Worm (Caenorhabditis elegans) whole organism, late embryonic: ENCODE results near the gene slmp-1.

ENCODE experiments used
- C38D4.7 ChIP-seq: fragments of 200-800 bp; sonication (Bioruptor generic); optimal IDR thresholded peaks from 2 replicates; lab custom pipeline; 2018; ENCODE audit warnings: mild to moderate bottlenecking, missing genetic modification characterization, moderate library complexity, missing compliant biosample characterization
- F13H6.1 ChIP-seq: sonication (generic microtip); optimal IDR thresholded peaks from 2 replicates; lab custom pipeline; 2016; ENCODE audit warnings: missing genetic modification characterization, missing compliant biosample characterization
- K02D7.2 ChIP-seq: sonication (generic microtip); optimal IDR thresholded peaks from 2 replicates; lab custom pipeline; 2017; ENCODE audit warnings: mild to moderate bottlenecking, missing genetic modification characterization, missing compliant biosample characterization
- K09A11.1 ChIP-seq: sonication (generic microtip); optimal IDR thresholded peaks from 2 replicates; lab custom pipeline; 2017; ENCODE audit warnings: antibody characterized with exemption, mild to moderate bottlenecking, missing genetic modification characterization, missing compliant biosample characterization; ENCODE audit not compliant: insufficient read depth
- ceh-14 ChIP-seq: sonication (generic microtip); optimal IDR thresholded peaks from 2 replicates; lab custom pipeline; 2016; ENCODE audit warnings: missing genotype, missing genetic modification characterization, missing compliant biosample characterization
- ceh-18 ChIP-seq: sonication (generic microtip); optimal IDR thresholded peaks from 2 replicates; lab custom pipeline; 2016; ENCODE audit warnings: missing genetic modification characterization, missing compliant biosample characterization
- ceh-22 ChIP-seq: sonication (generic microtip); optimal IDR thresholded peaks from 2 replicates; lab custom pipeline; 2017; ENCODE audit warnings: missing biosample characterization, missing genetic modification characterization
- ceh-34 ChIP-seq: sonication (generic microtip); optimal IDR thresholded peaks from 2 replicates; lab custom pipeline; 2016; ENCODE audit warnings: mild to moderate bottlenecking, missing genetic modification characterization, missing compliant biosample characterization
- ceh-6 ChIP-seq: fragments of 200-800 bp; sonication (Bioruptor generic); optimal IDR thresholded peaks from 2 replicates; lab custom pipeline; 2018; ENCODE audit warnings: mild to moderate bottlenecking, missing genetic modification characterization, missing compliant biosample characterization
- ceh-9 ChIP-seq: sonication (generic microtip); optimal IDR thresholded peaks from 2 replicates; lab custom pipeline; 2016; ENCODE audit warnings: mild to moderate bottlenecking, missing genetic modification characterization, inconsistent platforms, missing compliant biosample characterization
- dmd-4 ChIP-seq: sonication (generic microtip); optimal IDR thresholded peaks from 2 replicates; lab custom pipeline; 2016; ENCODE audit warnings: borderline replicate concordance, missing genetic modification characterization, missing compliant biosample characterization
- dve-1 ChIP-seq: sonication (generic microtip); optimal IDR thresholded peaks from 2 replicates; lab custom pipeline; 2017; ENCODE audit warnings: antibody characterized with exemption, mild to moderate bottlenecking, missing genetic modification characterization, missing compliant biosample characterization
- elt-2 ChIP-seq: sonication (generic microtip); optimal IDR thresholded peaks from 2 replicates; lab custom pipeline; 2016; ENCODE audit warnings: missing genetic modification reagents, missing genetic modification characterization, missing compliant biosample characterization
- ets-4 ChIP-seq: sonication (generic microtip); optimal IDR thresholded peaks from 2 replicates; lab custom pipeline; 2016; ENCODE audit warnings: missing genetic modification characterization, missing compliant biosample characterization
- eyg-1 ChIP-seq: sonication (generic microtip); optimal IDR thresholded peaks from 2 replicates; lab custom pipeline; 2016; ENCODE audit warnings: missing genotype, missing genetic modification characterization, missing compliant biosample characterization
- fkh-10 ChIP-seq: fragments of 150-350 bp; optimal IDR thresholded peaks from 2 replicates; lab custom pipeline; 2014; ENCODE audit warnings: missing biosample characterization, missing genetic modification reagents, missing genetic modification characterization
- fkh-6 ChIP-seq: sonication (generic microtip); optimal IDR thresholded peaks from 2 replicates; lab custom pipeline; 2016; ENCODE audit warnings: missing genetic modification characterization, missing compliant biosample characterization
- gmeb-2 ChIP-seq: sonication (generic microtip); optimal IDR thresholded peaks from 2 replicates; lab custom pipeline; 2016; ENCODE audit warnings: missing genetic modification characterization, inconsistent platforms, missing compliant biosample characterization
- hlh-15 ChIP-seq: sonication (generic microtip); optimal IDR thresholded peaks from 2 replicates; lab custom pipeline; 2016; ENCODE audit warnings: missing genetic modification characterization, missing compliant biosample characterization
- hlh-30 ChIP-seq: sonication (generic microtip); optimal IDR thresholded peaks from 2 replicates; lab custom pipeline; 2017; ENCODE audit warnings: antibody characterized with exemption, missing genetic modification characterization, missing compliant biosample characterization; ENCODE audit not compliant: insufficient read depth
- hlh-8 ChIP-seq: sonication (generic microtip); optimal IDR thresholded peaks from 2 replicates; lab custom pipeline; 2016; ENCODE audit warnings: missing genotype, missing genetic modification characterization, missing compliant biosample characterization
- lim-6 ChIP-seq: sonication (generic microtip); optimal IDR thresholded peaks from 2 replicates; lab custom pipeline; 2016; ENCODE audit warnings: missing genetic modification characterization, missing compliant biosample characterization
- lin-11 ChIP-seq: fragments of 200-800 bp; sonication (Bioruptor generic); optimal IDR thresholded peaks from 2 replicates; lab custom pipeline; 2018; ENCODE audit warnings: mild to moderate bottlenecking, missing genetic modification characterization, missing compliant biosample characterization
- madf-2 ChIP-seq: sonication (generic microtip); optimal IDR thresholded peaks from 2 replicates; lab custom pipeline; 2017; ENCODE audit warnings: missing genetic modification characterization, missing compliant biosample characterization
- mec-3 ChIP-seq: sonication (generic microtip); optimal IDR thresholded peaks from 2 replicates; lab custom pipeline; 2016; ENCODE audit warnings: borderline replicate concordance, missing genetic modification characterization, missing compliant biosample characterization
- nhr-232 ChIP-seq: sonication (generic microtip); optimal IDR thresholded peaks from 2 replicates; lab custom pipeline; 2016; ENCODE audit warnings: missing genetic modification characterization, missing compliant biosample characterization
- npax-4 ChIP-seq: sonication (generic microtip); optimal IDR thresholded peaks from 2 replicates; lab custom pipeline; 2016; ENCODE audit warnings: missing genetic modification characterization, missing compliant biosample characterization
- pat-9 ChIP-seq: fragments of 200-800 bp; sonication (Bioruptor generic); optimal IDR thresholded peaks from 2 replicates; lab custom pipeline; 2018; ENCODE audit warnings: mild to moderate bottlenecking, missing genetic modification characterization, moderate library complexity, missing compliant biosample characterization
- pha-4 ChIP-seq: fragments of 150-350 bp; optimal IDR thresholded peaks from 2 replicates; lab custom pipeline; 2018; ENCODE audit warnings: missing biosample characterization, missing genetic modification reagents, missing genetic modification characterization
- pqm-1 ChIP-seq: sonication (generic microtip); optimal IDR thresholded peaks from 2 replicates; lab custom pipeline; 2016; ENCODE audit warnings: missing genetic modification characterization, missing compliant biosample characterization
- ref-2 ChIP-seq: sonication (generic microtip); optimal IDR thresholded peaks from 2 replicates; lab custom pipeline; 2016; ENCODE audit warnings: missing genetic modification characterization, missing compliant biosample characterization
- rnt-1 ChIP-seq: sonication (generic microtip); optimal IDR thresholded peaks from 2 replicates; lab custom pipeline; 2016; ENCODE audit warnings: missing genetic modification characterization, missing compliant biosample characterization
- sox-2 ChIP-seq: fragments of 200-800 bp; sonication (Bioruptor generic); IDR thresholded peaks from 2 replicates; pipeline ENCODE4 v1.3.6; 2022; ENCODE audit warnings: missing genetic modification reagents, missing genetic modification characterization, missing compliant biosample characterization
- syd-9 ChIP-seq: sonication (generic microtip); optimal IDR thresholded peaks from 2 replicates; lab custom pipeline; 2016; ENCODE audit warnings: mild to moderate bottlenecking, missing genetic modification characterization, moderate library complexity, missing compliant biosample characterization
- tbx-7 ChIP-seq: sonication (generic microtip); optimal IDR thresholded peaks from 2 replicates; lab custom pipeline; 2016; ENCODE audit warnings: missing genotype, missing genetic modification characterization, missing compliant biosample characterization
- ttx-3 ChIP-seq: sonication (generic microtip); optimal IDR thresholded peaks from 2 replicates; lab custom pipeline; 2016; ENCODE audit warnings: missing genetic modification reagents, missing genetic modification characterization, missing compliant biosample characterization
- unc-3 ChIP-seq, 2 experiments: fragments of 200-800 bp in 1 of 2; sonication (Bioruptor generic) in 1 of 2; sonication (generic microtip) in 1 of 2; conservative IDR thresholded peaks in 1 of 2; optimal IDR thresholded peaks in 1 of 2; 2 replicates each; pipeline versions ENCODE4 v1.3.6 to Lab custom; 2016 to 2022; ENCODE audit warnings: missing compliant biosample characterization in 2 of 2, missing genetic modification characterization in 2 of 2, missing genetic modification reagents in 1 of 2
- unc-55 ChIP-seq: sonication (generic microtip); optimal IDR thresholded peaks from 2 replicates; lab custom pipeline; 2017; ENCODE audit warnings: missing biosample characterization, missing genetic modification reagents, missing genetic modification characterization
- zip-5 ChIP-seq: sonication (generic microtip); optimal IDR thresholded peaks from 2 replicates; lab custom pipeline; 2016; ENCODE audit warnings: missing genetic modification characterization, missing compliant biosample characterization
- ztf-16 ChIP-seq: sonication (generic microtip); optimal IDR thresholded peaks from 2 replicates; lab custom pipeline; 2017; ENCODE audit warnings: missing genetic modification characterization, missing compliant biosample characterization

slmp-1 gene

DNA sequence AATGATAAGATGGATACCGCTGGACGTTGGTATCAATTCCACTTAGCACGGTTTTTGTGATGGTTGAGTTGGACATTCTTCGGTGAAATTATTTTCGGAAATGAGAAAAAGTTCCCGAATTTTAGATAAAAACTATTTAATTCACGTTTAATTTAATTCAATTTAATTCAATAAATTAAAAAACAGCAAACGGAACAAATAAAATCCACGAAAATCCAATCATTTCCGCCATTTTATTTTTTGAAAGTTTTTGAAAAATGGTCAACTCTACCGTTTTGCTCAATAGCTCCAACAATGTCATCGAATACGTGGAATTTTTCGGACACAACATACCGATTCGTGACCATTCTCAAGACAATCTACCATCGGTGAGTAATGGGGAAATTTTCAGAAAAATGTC lies 11.4 kb upstream of the slmp-1 start, which contains the start of the genes Y67D8B.3 and Y67D8B.5:
TSS of gene Y67D8B.3 (minus strand) at position 101 of the 400 bp plus-strand sequence.
TSS of gene Y67D8B.5 (plus strand) at position 233 of the 400 bp plus-strand sequence.
- TF ChIP-seq K09A11.1 (tag; lab: Kevin White, UChicago) (no peak), lin-11 (no peak), npax-4 (tag; lab: Kevin White, UChicago) (no peak), mec-3 (tag; lab: Kevin White, UChicago) (no peak), ceh-18 (tag; lab: Kevin White, UChicago) (no peak), ceh-14 (tag; lab: Kevin White, UChicago) (no peak), K02D7.2 (tag; lab: Kevin White, UChicago) (no peak), unc-55 (GFP tag; lab: Kevin White, UChicago) (no peak), fkh-10 (GFP tag; lab: Kevin White, UChicago) (no peak), dmd-4 (no peak), madf-2 (tag; lab: Kevin White, UChicago) (no peak), ets-4 (tag; lab: Kevin White, UChicago) (no peak), ceh-22 (no peak), hlh-15 (no peak), ttx-3 (tag; lab: Kevin White, UChicago) (no peak), sox-2 (GFP tag; lab: Robert Waterston, UW) (no peak), ceh-6 (GFP tag; lab: Kevin White, UChicago) (no peak), C38D4.7 (GFP tag; lab: Kevin White, UChicago) (no peak), syd-9 (no peak)

DNA sequence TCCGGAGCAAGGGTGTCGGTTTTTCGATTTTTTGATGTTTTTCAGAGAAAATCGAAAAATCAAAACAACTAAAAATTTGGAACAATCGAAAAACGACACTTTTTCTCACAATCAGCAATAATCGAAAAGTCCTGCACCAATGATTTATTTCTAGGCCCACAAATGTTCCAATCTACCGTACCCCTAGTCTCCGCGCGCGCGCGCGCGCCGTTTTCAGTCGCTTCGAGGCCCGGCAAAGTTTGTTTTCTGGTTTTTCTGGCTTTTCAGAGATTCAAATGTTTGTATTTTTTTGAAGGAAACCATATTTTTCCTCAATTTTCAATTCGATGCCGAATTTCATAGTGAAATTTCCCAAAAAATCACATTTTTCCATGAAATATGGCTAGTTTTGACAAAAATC lies 1.6 kb upstream of the slmp-1 start:
- TF ChIP-seq ceh-34 (tag; lab: Kevin White, UChicago), result no peak
- no peak for TF ChIP-seq eyg-1
- TF ChIP-seq, all 69 proteins: peak for 0

- TF ChIP-seq unc-55 (GFP tag; lab: Kevin White, UChicago) (no peak), ceh-6 (GFP tag; lab: Kevin White, UChicago) (no peak), pha-4 (tag; lab: Kevin White, UChicago) (no peak), elt-2 (tag; lab: Kevin White, UChicago) (peak; percentile 8)
Measured at ce11 chrIV:3221158-3221557, 7.6 kb downstream of the slmp-1 start.

DNA sequence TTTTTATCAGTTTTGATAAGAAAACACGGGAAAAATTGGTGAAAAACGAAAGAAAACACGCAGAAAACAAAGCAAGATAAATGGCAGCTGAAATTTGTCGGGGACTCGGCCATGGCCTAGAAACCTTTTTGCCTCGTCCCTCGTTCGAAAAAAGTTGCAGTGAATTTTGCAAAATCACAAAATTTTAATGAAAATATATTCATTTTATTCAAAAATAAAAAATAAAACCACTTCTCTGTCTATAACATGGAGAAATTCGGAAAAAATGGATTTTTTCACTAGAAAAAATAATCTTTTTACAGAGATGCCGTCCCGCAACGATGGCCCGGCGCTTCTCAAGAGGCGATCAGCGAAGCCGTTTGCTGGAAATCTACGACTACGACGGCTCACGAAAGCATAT lies 8.6 kb downstream of the slmp-1 start, which contains the start of gene Y67D8A.2:
TSS of gene Y67D8A.2 (plus strand) at position 301 of the 400 bp plus-strand sequence.
- no peak for TF ChIP-seq hlh-8 (tag; lab: Kevin White, UChicago)
- no peak for TF ChIP-seq madf-2 (tag; lab: Kevin White, UChicago)
- TF ChIP-seq unc-55 (GFP tag; lab: Kevin White, UChicago), result no peak
- no peak for TF ChIP-seq pqm-1
- TF ChIP-seq ceh-9 (tag; lab: Kevin White, UChicago), result no peak
- no peak for TF ChIP-seq npax-4 (tag; lab: Kevin White, UChicago)
- no peak for TF ChIP-seq ttx-3 (tag; lab: Kevin White, UChicago)
- TF ChIP-seq lin-11, result no peak
- TF ChIP-seq dve-1 (tag; lab: Kevin White, UChicago), result no peak
- no peak for TF ChIP-seq fkh-10 (GFP tag; lab: Kevin White, UChicago)

ce11 chrIV:3227549-3228139 lies 14.1 kb downstream of the slmp-1 start:
- TF ChIP-seq rnt-1 (tag; lab: Kevin White, UChicago), result peak; percentile 71
- TF ChIP-seq ref-2 (tag; lab: Kevin White, UChicago), result peak; percentile 45
- TF ChIP-seq pha-4 (tag; lab: Kevin White, UChicago), result no peak
- TF ChIP-seq C38D4.7 (GFP tag; lab: Kevin White, UChicago), result no peak
- peak; percentile 9 for TF ChIP-seq ets-4 (tag; lab: Kevin White, UChicago)
- no peak for TF ChIP-seq ztf-16
- peak; percentile 72 for TF ChIP-seq dmd-4
- no peak for TF ChIP-seq lin-11
- TF ChIP-seq hlh-30 (tag; lab: Kevin White, UChicago), result peak; percentile 32
- no peak for TF ChIP-seq ceh-22
- no peak for TF ChIP-seq tbx-7
- no peak for TF ChIP-seq zip-5
- no peak for TF ChIP-seq gmeb-2 (tag; lab: Kevin White, UChicago)
- no peak for TF ChIP-seq ttx-3 (tag; lab: Kevin White, UChicago)
- TF ChIP-seq fkh-6 (tag; lab: Kevin White, UChicago), result peak; percentile 25
- TF ChIP-seq lim-6, result no peak
- no peak for TF ChIP-seq unc-3 (GFP tag; conservative IDR thresholded peaks at IDR 0.05; lab: Robert Waterston, UW)
- no peak for TF ChIP-seq unc-3 (tag; optimal IDR thresholded peaks at IDR 0.05; lab: Kevin White, UChicago)
- peak; percentile 33 for TF ChIP-seq pat-9 (tag; lab: Kevin White, UChicago)
- TF ChIP-seq ceh-14 (tag; lab: Kevin White, UChicago), result no peak
- peak; percentile 34 for TF ChIP-seq F13H6.1 (tag; lab: Kevin White, UChicago)
- no peak for TF ChIP-seq nhr-232 (tag; lab: Kevin White, UChicago)
- TF ChIP-seq madf-2 (tag; lab: Kevin White, UChicago), result no peak
- peak; percentile 11 for TF ChIP-seq dve-1 (tag; lab: Kevin White, UChicago)
- TF ChIP-seq ceh-18 (tag; lab: Kevin White, UChicago), result peak; percentile 41
